Worm (Caenorhabditis elegans): ENCODE measurements around the gene Y40C5A.4.

DNA sequence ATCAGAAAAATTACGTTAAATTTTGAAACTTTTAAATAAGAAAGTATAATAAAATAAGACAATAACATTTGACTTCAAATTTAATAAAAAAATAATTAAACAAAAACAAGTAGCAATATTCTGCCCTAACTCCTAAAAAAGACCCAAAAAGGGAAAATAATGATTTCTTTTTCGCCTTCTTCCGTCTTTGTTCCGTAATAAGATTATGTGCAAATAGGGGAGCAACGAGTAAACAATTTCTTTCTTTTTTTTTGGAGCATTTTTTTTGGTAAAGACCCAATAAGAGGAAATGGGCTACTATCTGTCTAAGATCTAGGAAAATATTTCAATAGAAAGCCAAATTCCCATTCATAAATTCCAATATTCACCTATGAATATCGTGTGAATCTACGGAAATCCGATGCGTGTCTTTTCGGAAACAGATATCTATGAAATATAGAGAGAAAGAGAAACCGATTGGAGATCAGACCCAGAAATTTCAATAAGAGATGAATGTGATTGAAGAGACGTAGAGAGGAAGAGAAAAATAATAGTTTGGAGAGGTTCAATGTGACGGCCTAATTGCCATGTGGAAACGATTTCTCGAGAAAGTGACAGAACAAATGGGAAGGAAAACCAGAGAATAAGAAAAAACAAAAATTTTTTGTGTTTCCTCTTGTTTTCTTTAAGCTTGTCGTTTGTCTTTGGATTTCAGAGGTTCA lies 46.9 kb downstream of the Y40C5A.4 start:
- no peak for TF ChIP-seq him-1 (tag; optimal IDR thresholded peaks at IDR 0.05)
- TF ChIP-seq W03F9.2 (tag; optimal IDR thresholded peaks at IDR 0.05) = no peak
- no peak for TF ChIP-seq dao-5 (tag; optimal IDR thresholded peaks at IDR 0.05)

Measured in whole organism, L4/young adult.